Worm (Caenorhabditis elegans): ENCODE measurements around the gene F36H5.10.
"Not testable (repeated sequence)": the region's sequence is repeated elsewhere in the genome, so short reads cannot be mapped to it uniquely, and the experiment has no call there.

DNA sequence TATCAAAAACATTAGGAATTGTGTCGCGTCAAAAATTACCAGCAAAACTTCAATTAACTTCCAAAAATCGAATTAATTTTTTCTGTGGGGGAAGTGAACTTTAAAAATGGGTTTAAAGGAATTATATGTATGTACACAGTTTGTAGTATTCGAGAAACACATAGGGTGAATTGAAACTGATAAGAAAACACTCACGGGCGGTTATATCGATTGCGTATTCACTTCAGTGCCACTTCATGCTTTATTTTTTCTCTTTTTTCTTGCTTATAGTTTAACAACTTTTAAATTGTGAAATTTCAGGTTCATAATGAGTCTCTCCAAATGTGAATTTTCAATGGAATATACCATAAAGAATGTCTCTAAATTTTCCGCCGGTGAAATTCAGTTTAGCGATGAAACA is 14.2 kb downstream of the F36H5.10 start, which contains the start of gene math-26:
- TF ChIP-seq R02D3.7 (tag; optimal IDR thresholded peaks at IDR 0.05); ceh-16 (tag; optimal IDR thresholded peaks at IDR 0.05); ama-1 (optimal IDR thresholded peaks at IDR 0.05); lsy-2 (tag; optimal IDR thresholded peaks at IDR 0.05): not testable (repeated sequence)
